Worm (Caenorhabditis elegans) whole organism, L4 larva: ENCODE results near the gene nhr-99.

Source experiments
- F37D6.2 ChIP-seq: sonication (generic microtip); optimal IDR thresholded peaks from 2 replicates; lab custom pipeline; 2016; ENCODE audit warnings: mild to moderate bottlenecking, missing genetic modification characterization, missing compliant biosample characterization
- F44E2.7 ChIP-seq: fragments of 200-800 bp; sonication (Bioruptor generic); IDR thresholded peaks from 2 replicates; pipeline ENCODE4 v2.1.2; 2022; ENCODE audit warnings: missing genetic modification characterization, missing compliant biosample characterization
- F49E8.2 ChIP-seq: sonication (generic microtip); optimal IDR thresholded peaks from 2 replicates; lab custom pipeline; 2016; ENCODE audit warnings: missing compliant biosample characterization, mild to moderate bottlenecking, missing genetic modification characterization, borderline replicate concordance
- T26A8.4 ChIP-seq: fragments of 200-800 bp; sonication (Bioruptor generic); IDR thresholded peaks from 2 replicates; pipeline ENCODE4 v1.3.6; 2022; ENCODE audit warnings: missing genetic modification characterization, missing compliant biosample characterization
- Y48G9A.11 ChIP-seq: fragments of 200-800 bp; sonication (Bioruptor generic); IDR thresholded peaks from 2 replicates; pipeline ENCODE4 v1.3.6; 2022; ENCODE audit warnings: missing genetic modification reagents, missing genetic modification characterization, missing compliant biosample characterization
- Y5F2A.4 ChIP-seq: fragments of 200-800 bp; sonication (Bioruptor generic); optimal IDR thresholded peaks from 2 replicates; lab custom pipeline; 2018; ENCODE audit warnings: mild to moderate bottlenecking, missing genetic modification characterization, missing compliant biosample characterization
- aly-2 ChIP-seq: sonication (generic microtip); optimal IDR thresholded peaks from 2 replicates; lab custom pipeline; 2018; ENCODE audit warnings: missing biosample characterization, missing genetic modification characterization
- ceh-82 ChIP-seq: sonication (generic microtip); optimal IDR thresholded peaks from 2 replicates; lab custom pipeline; 2017; ENCODE audit warnings: missing biosample characterization, missing genetic modification characterization
- cey-2 ChIP-seq: sonication (generic microtip); optimal IDR thresholded peaks from 3 replicates; lab custom pipeline; 2017; ENCODE audit warnings: missing genetic modification characterization, mild to moderate bottlenecking, missing compliant biosample characterization, antibody characterized with exemption, borderline replicate concordance; ENCODE audit not compliant: insufficient read depth
- daf-16 ChIP-seq, 3 experiments: sonication (generic microtip); optimal IDR thresholded peaks; 2 replicates each; lab custom pipeline; 2016 to 2017; ENCODE audit warnings: missing genetic modification characterization in 3 of 3, missing genetic modification reagents in 3 of 3, mild to moderate bottlenecking in 2 of 3, missing compliant biosample characterization in 2 of 3, missing biosample characterization in 1 of 3, moderate library complexity in 1 of 3
- daf-19 ChIP-seq: fragments of 200-800 bp; sonication (Bioruptor generic); conservative IDR thresholded peaks from 2 replicates; pipeline ENCODE4 v1.3.6; 2022; ENCODE audit warnings: missing genetic modification characterization, missing compliant biosample characterization
- dmd-6 ChIP-seq: fragments of 200-800 bp; sonication (Bioruptor generic); IDR thresholded peaks from 2 replicates; pipeline ENCODE4 v1.3.6; 2022; ENCODE audit warnings: missing genetic modification reagents, missing genetic modification characterization, missing compliant biosample characterization
- dmd-9 ChIP-seq: fragments of 200-800 bp; sonication (Bioruptor generic); IDR thresholded peaks from 2 replicates; pipeline ENCODE4 v1.3.6; 2022; ENCODE audit warnings: missing genetic modification reagents, missing genetic modification characterization, missing compliant biosample characterization
- dpl-1 ChIP-seq: fragments of 150-350 bp; optimal IDR thresholded peaks from 2 replicates; lab custom pipeline; 2014; ENCODE audit warnings: missing biosample characterization, missing genetic modification reagents, missing genetic modification characterization
- duxl-1 ChIP-seq: sonication (generic microtip); optimal IDR thresholded peaks from 2 replicates; lab custom pipeline; 2016; ENCODE audit warnings: mild to moderate bottlenecking, missing genetic modification characterization, moderate library complexity, missing compliant biosample characterization; ENCODE audit not compliant: poor library complexity
- dve-1 ChIP-seq: sonication (generic microtip); optimal IDR thresholded peaks from 2 replicates; lab custom pipeline; 2017; ENCODE audit warnings: antibody characterized with exemption, mild to moderate bottlenecking, missing genetic modification characterization, missing compliant biosample characterization; ENCODE audit not compliant: insufficient read depth
- fkh-10 ChIP-seq: fragments of 150-350 bp; optimal IDR thresholded peaks from 2 replicates; lab custom pipeline; 2014; ENCODE audit warnings: missing biosample characterization, missing genetic modification reagents, missing genetic modification characterization
- hif-1 ChIP-seq, 2 experiments: sonication (generic microtip); optimal IDR thresholded peaks; 2 replicates each; lab custom pipeline; 2016 to 2017; ENCODE audit warnings: missing compliant biosample characterization in 2 of 2, missing genetic modification characterization in 2 of 2, missing genetic modification reagents in 2 of 2, missing genotype in 2 of 2, mild to moderate bottlenecking in 1 of 2
- hlh-11 ChIP-seq: fragments of 200-800 bp; sonication (Bioruptor generic); optimal IDR thresholded peaks from 2 replicates; lab custom pipeline; 2018; ENCODE audit warnings: mild to moderate bottlenecking, missing genetic modification characterization, missing compliant biosample characterization
- hlh-30 ChIP-seq: sonication (generic microtip); optimal IDR thresholded peaks from 2 replicates; lab custom pipeline; 2017; ENCODE audit warnings: antibody characterized with exemption, mild to moderate bottlenecking, missing genetic modification characterization, missing compliant biosample characterization; ENCODE audit not compliant: insufficient read depth
- hmg-1.1 ChIP-seq: fragments of 200-800 bp; sonication (Bioruptor generic); IDR thresholded peaks from 2 replicates; pipeline ENCODE4 v1.3.6; 2022; ENCODE audit warnings: missing genetic modification reagents, missing genetic modification characterization, missing compliant biosample characterization
- lin-29 ChIP-seq: fragments of 200-800 bp; sonication (Bioruptor generic); IDR thresholded peaks from 2 replicates; pipeline ENCODE4 v1.3.6; 2022; ENCODE audit warnings: missing genetic modification reagents, missing genetic modification characterization, missing compliant biosample characterization
- lin-38 ChIP-seq: fragments of 200-800 bp; sonication (Bioruptor generic); IDR thresholded peaks from 2 replicates; pipeline ENCODE4 v1.3.6; 2022; ENCODE audit warnings: missing genetic modification reagents, missing genetic modification characterization, missing compliant biosample characterization
- lsy-2 ChIP-seq, 2 experiments: fragments of 150-350 bp in 1 of 2; sonication (generic microtip) in 1 of 2; optimal IDR thresholded peaks; 2 replicates each; lab custom pipeline; 2014 to 2017; ENCODE audit warnings: missing biosample characterization in 2 of 2, missing genetic modification characterization in 2 of 2
- madf-5 ChIP-seq, 2 experiments: fragments of 200-800 bp; sonication (Bioruptor generic); IDR thresholded peaks; 2 replicates each; pipeline ENCODE4 v1.3.6; 2022; ENCODE audit warnings: missing compliant biosample characterization in 2 of 2, missing genetic modification characterization in 2 of 2
- mdt-29 ChIP-seq: fragments of 200-800 bp; sonication (Bioruptor generic); IDR thresholded peaks from 2 replicates; pipeline ENCODE4 v1.3.6; 2022; ENCODE audit warnings: missing genetic modification reagents, missing genetic modification characterization, missing compliant biosample characterization
- mep-1 ChIP-seq: fragments of 150-350 bp; sonication (generic microtip); optimal IDR thresholded peaks from 3 replicates; lab custom pipeline; 2014; ENCODE audit warnings: missing biosample characterization, missing genetic modification characterization
- nhr-102 ChIP-seq: sonication (generic microtip); optimal IDR thresholded peaks from 2 replicates; lab custom pipeline; 2016; ENCODE audit warnings: mild to moderate bottlenecking, missing genetic modification characterization, moderate library complexity, missing compliant biosample characterization
- nhr-28 ChIP-seq: fragments of 150-350 bp; optimal IDR thresholded peaks from 2 replicates; lab custom pipeline; 2014; ENCODE audit warnings: missing biosample characterization, missing genetic modification characterization
- nhr-48 ChIP-seq: sonication (generic microtip); optimal IDR thresholded peaks from 2 replicates; lab custom pipeline; 2016; ENCODE audit warnings: mild to moderate bottlenecking, missing genetic modification characterization, missing compliant biosample characterization
- nhr-77 ChIP-seq: fragments of 150-350 bp; optimal IDR thresholded peaks from 2 replicates; lab custom pipeline; 2014; ENCODE audit warnings: missing biosample characterization, missing genetic modification characterization
- pqm-1 ChIP-seq: sonication (generic microtip); optimal IDR thresholded peaks from 2 replicates; lab custom pipeline; 2017; ENCODE audit warnings: missing biosample characterization, missing genetic modification characterization
- saeg-2 ChIP-seq: fragments of 200-800 bp; sonication (Bioruptor generic); IDR thresholded peaks from 2 replicates; pipeline ENCODE4 v1.3.6; 2022; ENCODE audit warnings: missing genetic modification reagents, missing genetic modification characterization, missing compliant biosample characterization
- set-16 ChIP-seq: fragments of 200-800 bp; sonication (Bioruptor generic); IDR thresholded peaks from 2 replicates; pipeline ENCODE4 v1.3.6; 2022; ENCODE audit warnings: missing genetic modification reagents, missing genetic modification characterization, missing compliant biosample characterization
- unc-62 ChIP-seq, 3 experiments: fragments of 150-350 bp in 1 of 3; sonication (generic microtip); optimal IDR thresholded peaks in 2 of 3; peaks in 1 of 3; 1 replicate in 1 of 3; 2 replicates in 2 of 3; lab custom pipeline; 2014 to 2017; ENCODE audit warnings: missing biosample characterization in 3 of 3, missing genetic modification characterization in 3 of 3, missing genetic modification reagents in 3 of 3, missing genotype in 1 of 3
- ztf-7 ChIP-seq: fragments of 150-350 bp; optimal IDR thresholded peaks from 2 replicates; lab custom pipeline; 2014; ENCODE audit warnings: missing biosample characterization, missing genetic modification characterization

The nhr-99 gene

DNA sequence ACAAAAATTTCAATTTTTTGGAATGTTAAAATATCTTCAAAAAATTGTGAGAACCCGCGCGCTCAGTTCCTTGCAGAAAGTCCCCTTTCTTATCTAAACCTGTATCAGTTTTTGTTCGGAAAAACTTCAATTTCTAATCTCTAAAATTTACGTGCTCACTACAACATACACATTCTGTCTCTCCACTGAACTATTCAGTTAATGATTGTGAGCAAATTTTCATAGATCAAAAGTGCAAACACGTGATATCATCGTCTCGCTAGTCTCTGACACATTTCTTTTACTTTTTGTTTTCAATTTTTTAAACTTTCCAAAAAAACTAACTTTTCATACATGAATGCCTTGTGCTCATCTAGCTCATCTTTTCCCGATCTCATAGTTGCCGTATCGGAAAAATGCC is 15.1 kb upstream of the nhr-99 start, which contains the start of gene nhr-203 (continued):
- TF ChIP-seq dmd-9 (GFP tag; lab: Robert Waterston, UW) (no peak), F44E2.7 (GFP tag; lab: Robert Waterston, UW) (no peak), mdt-29 (GFP tag; lab: Robert Waterston, UW) (no peak), hmg-1.1 (GFP tag; lab: Robert Waterston, UW) (no peak), lin-29 (GFP tag; lab: Robert Waterston, UW) (no peak), ztf-7 (tag; lab: Kevin White, UChicago) (no peak), madf-5 (GFP tag; IDR thresholded peaks at IDR 0.05; lab: Robert Waterston, UW) (no peak), lsy-2 (tag; optimal IDR thresholded peaks at IDR 0.05; lab: Kevin White, UChicago) (peak in 1 of 2 experiments; percentile 6), Y5F2A.4 (GFP tag; lab: Kevin White, UChicago) (no peak), set-16 (GFP tag; lab: Robert Waterston, UW) (no peak), aly-2 (tag; lab: Kevin White, UChicago) (no peak), saeg-2 (no peak), dve-1 (tag; lab: Kevin White, UChicago) (peak; percentile 80), daf-19 (GFP tag; lab: Robert Waterston, UW) (no peak)
- TF ChIP-seq, all 104 proteins: peak for 14

DNA sequence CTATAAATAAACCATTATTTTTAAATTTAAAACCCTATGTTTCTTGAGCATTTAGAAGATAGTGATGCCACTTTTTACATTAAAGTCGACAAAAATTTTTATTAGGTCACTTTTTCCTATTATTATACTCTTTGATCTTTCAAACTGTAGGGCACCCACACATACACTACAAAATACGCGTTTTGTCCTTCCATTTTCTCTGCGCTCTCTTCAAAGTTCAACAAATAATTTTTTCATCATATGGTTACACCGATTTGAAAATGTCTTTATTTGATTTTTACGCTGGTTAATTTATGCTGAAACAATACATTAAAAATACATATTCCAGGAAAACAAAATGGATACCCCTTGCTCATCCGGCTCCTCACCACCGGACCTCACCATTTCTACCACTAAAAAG is 12.3 kb upstream of the nhr-99 start, which contains the start of gene nhr-202:
Gene nhr-202 (plus strand): TSS at position 326 of the 400 bp plus-strand sequence.
- TF ChIP-seq fkh-10 (GFP tag; lab: Kevin White, UChicago) (no peak), nhr-48 (tag; lab: Kevin White, UChicago) (peak; percentile 35), nhr-28 (peak; percentile 100), dmd-6 (GFP tag; lab: Robert Waterston, UW) (peak; percentile 75), dve-1 (tag; lab: Kevin White, UChicago) (peak; percentile 58), lin-38 (GFP tag; lab: Robert Waterston, UW) (no peak), mep-1 (tag; lab: Kevin White, UChicago) (peak; percentile 32), Y48G9A.11 (GFP tag; lab: Robert Waterston, UW) (no peak), T26A8.4 (GFP tag; lab: Robert Waterston, UW) (no peak), pqm-1 (peak; percentile 24), nhr-77 (peak; percentile 86), hif-1 (tag; optimal IDR thresholded peaks at IDR 0.05; lab: Kevin White, UChicago) (no peak), cey-2 (tag; lab: Kevin White, UChicago) (no peak), ztf-7 (tag; lab: Kevin White, UChicago) (peak; percentile 76), daf-16 (GFP tag; optimal IDR thresholded peaks at IDR 0.05; lab: Kevin White, UChicago) (no peak), daf-16 (tag; optimal IDR thresholded peaks at IDR 0.05; lab: Kevin White, UChicago) (peak; percentile 59), dpl-1 (no peak), hlh-30 (tag; lab: Kevin White, UChicago) (peak; percentile 12), hlh-11 (peak; percentile 47), ceh-82 (tag; lab: Kevin White, UChicago) (no peak), F49E8.2 (tag; lab: Kevin White, UChicago) (no peak), nhr-102 (tag; lab: Kevin White, UChicago) (peak; percentile 43), unc-62 (GFP tag; optimal IDR thresholded peaks at IDR 0.05 in 1 of 2; lab: Kevin White, UChicago) (no peak), unc-62 (tag; optimal IDR thresholded peaks at IDR 0.05; lab: Kevin White, UChicago) (no peak), lsy-2 (tag; optimal IDR thresholded peaks at IDR 0.05; lab: Kevin White, UChicago) (peak in 1 of 2 experiments; percentile 16)

DNA sequence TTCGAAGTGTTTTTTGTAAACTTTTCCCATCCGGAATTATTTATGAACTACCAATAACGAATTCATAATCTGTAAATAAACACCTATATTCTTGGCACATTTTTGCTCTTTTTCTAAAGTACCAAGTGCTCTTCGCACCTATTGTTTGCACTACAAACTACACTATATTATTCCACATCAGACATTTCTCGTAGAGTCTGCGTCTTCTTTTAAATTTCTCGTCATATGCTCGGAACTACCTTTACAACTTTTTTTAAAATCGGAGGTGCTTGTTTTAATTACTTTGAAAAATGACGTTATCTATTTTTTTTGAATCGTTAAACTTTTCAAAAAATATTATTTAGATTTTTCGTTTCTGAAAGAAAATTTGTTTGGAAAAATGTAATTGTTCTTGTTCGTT is 9.8 kb upstream of the nhr-99 start, which contains the start of gene nhr-201:
Gene nhr-201 (plus strand): TSS at position 29 of the 400 bp plus-strand sequence.
- TF ChIP-seq lsy-2 (tag; optimal IDR thresholded peaks at IDR 0.05; lab: Kevin White, UChicago) (peak in 1 of 2 experiments; percentile 25), nhr-48 (tag; lab: Kevin White, UChicago) (peak; percentile 3), nhr-77 (no peak), hlh-30 (tag; lab: Kevin White, UChicago) (peak; percentile 59), mep-1 (tag; lab: Kevin White, UChicago) (peak; percentile 18), nhr-28 (peak; percentile 95), dve-1 (tag; lab: Kevin White, UChicago) (peak; percentile 64), F37D6.2 (tag; lab: Kevin White, UChicago) (no peak), dmd-6 (GFP tag; lab: Robert Waterston, UW) (peak; percentile 46; the same call in 1 of the 2 replicates), duxl-1 (tag; lab: Kevin White, UChicago) (no peak), daf-16 (GFP tag; optimal IDR thresholded peaks at IDR 0.05; lab: Kevin White, UChicago) (no peak), daf-16 (tag; optimal IDR thresholded peaks at IDR 0.05; lab: Kevin White, UChicago) (peak; percentile 60), lin-29 (GFP tag; lab: Robert Waterston, UW) (no peak)
